Worm (Caenorhabditis elegans): ENCODE data around the gene srd-25.

The srd-25 gene

DNA sequence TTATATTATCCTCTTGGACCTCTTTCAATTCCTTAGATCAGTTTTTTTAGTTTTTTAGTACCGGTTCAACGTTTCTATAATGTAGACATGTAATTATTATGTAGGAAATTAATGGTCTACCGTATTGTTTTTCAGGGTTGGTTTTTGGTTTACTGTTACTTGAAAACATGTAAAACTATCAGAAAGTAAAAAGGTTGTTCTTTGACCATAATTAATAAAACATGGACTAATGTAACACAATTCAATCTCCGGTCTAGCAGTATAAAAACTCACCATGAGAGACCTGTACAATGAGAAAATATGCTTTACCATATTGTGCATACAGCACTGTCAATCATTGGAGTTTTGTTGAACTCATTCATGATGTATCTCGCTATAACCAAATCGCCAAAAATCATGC lies 3.6 kb downstream of the srd-25 start, which contains the start of gene srd-29:
TSS of gene srd-29 (plus strand) at position 301 of the 400 bp plus-strand sequence.
- TF ChIP-seq med-1 (GFP tag; optimal IDR thresholded peaks at IDR 0.05; ENCODE audit: insufficient read depth) (no peak), klf-2 (GFP tag; conservative IDR thresholded peaks at IDR 0.05) (no peak), flt-1 (GFP tag; IDR thresholded peaks at IDR 0.05) (no peak), tab-1 (GFP tag; IDR thresholded peaks at IDR 0.05) (no peak), cog-1 (tag; optimal IDR thresholded peaks at IDR 0.05) (no peak), ztf-29 (GFP tag; IDR thresholded peaks at IDR 0.05) (no peak), ztf-23 (GFP tag; IDR thresholded peaks at IDR 0.05) (no peak), T22C8.4 (GFP tag; IDR thresholded peaks at IDR 0.05) (no peak), ref-1 (GFP tag; conservative IDR thresholded peaks at IDR 0.05) (no peak)

DNA sequence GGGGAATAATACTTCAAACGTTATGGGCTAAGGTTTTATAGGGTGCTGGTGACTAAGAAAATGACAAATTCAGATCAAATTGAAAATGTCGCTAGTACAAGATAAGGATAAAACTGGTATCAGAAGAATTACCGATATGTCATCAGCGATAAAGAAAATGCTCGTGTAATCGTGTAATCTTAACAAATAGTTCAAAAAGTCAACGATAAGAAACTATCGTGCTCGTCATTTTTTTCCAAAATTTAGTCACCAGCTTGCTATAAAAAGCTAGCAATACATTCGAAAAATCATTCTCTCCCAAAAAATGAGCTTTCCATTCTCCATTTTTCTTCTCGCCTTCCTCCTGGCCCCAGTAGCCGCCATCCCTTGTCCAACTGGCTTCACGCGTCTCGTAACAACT lies 6.0 kb downstream of the srd-25 start, which contains the start of gene clec-45:
TSS of gene clec-45 (plus strand) at position 301 of the 400 bp plus-strand sequence.
- TF ChIP-seq klf-2 (GFP tag; conservative IDR thresholded peaks at IDR 0.05) (no peak), T22C8.4 (GFP tag; IDR thresholded peaks at IDR 0.05) (no peak), flt-1 (GFP tag; IDR thresholded peaks at IDR 0.05) (no peak), cog-1 (tag; optimal IDR thresholded peaks at IDR 0.05) (no peak), tab-1 (GFP tag; IDR thresholded peaks at IDR 0.05) (no peak), ztf-29 (GFP tag; IDR thresholded peaks at IDR 0.05) (no peak), ztf-23 (GFP tag; IDR thresholded peaks at IDR 0.05) (no peak), med-1 (GFP tag; optimal IDR thresholded peaks at IDR 0.05; ENCODE audit: insufficient read depth) (no peak)

DNA sequence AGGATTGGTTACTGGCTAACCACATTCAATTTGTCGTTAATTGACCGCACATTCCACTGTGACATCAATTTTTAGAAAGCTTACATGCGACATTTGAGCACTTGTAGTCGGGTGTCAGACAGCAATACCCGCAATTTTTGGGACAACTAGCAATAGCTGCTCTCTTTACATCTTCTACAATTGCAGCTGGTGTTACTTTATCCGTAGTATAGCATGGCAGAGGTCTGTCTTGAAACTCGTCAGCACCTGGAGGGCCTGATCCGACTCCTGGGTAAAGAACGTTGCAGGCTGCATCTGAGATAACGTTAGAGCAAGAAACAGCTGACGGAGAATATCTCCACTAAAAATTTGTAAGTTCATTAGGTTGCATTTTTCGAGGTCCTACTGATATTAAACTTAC lies 7.5 kb downstream of the srd-25 start:
- TF ChIP-seq cog-1 (tag; optimal IDR thresholded peaks at IDR 0.05): no peak
- TF ChIP-seq ztf-23 (GFP tag; IDR thresholded peaks at IDR 0.05): no peak
- TF ChIP-seq med-1 (GFP tag; optimal IDR thresholded peaks at IDR 0.05; ENCODE audit: insufficient read depth): no peak
- TF ChIP-seq ref-1 (GFP tag; conservative IDR thresholded peaks at IDR 0.05): no peak
- TF ChIP-seq klf-2 (GFP tag; conservative IDR thresholded peaks at IDR 0.05): no peak
- no peak for TF ChIP-seq tab-1 (GFP tag; IDR thresholded peaks at IDR 0.05)
- TF ChIP-seq T22C8.4 (GFP tag; IDR thresholded peaks at IDR 0.05): no peak
- TF ChIP-seq ztf-29 (GFP tag; IDR thresholded peaks at IDR 0.05): no peak
- no peak for TF ChIP-seq flt-1 (GFP tag; IDR thresholded peaks at IDR 0.05)

DNA sequence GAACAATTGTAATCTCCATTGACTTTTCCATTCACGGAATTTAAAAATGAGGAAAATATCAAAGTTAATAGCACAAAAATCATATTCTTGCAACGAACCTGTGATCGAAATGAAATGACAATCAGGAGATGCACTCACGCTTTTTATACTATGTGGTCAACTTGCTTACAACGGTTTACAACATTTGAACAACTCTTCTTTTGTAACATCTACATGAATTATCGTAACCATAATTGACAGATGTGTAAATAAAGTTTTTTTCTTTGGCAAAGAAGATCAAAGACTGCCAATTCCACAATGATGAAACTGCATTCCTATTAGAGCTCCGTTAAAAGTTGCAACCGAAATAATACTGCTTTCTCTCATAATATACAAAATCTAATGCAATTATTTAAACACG lies 8.0 kb downstream of the srd-25 start, which contains the start of gene F07C4.10:
TSS of gene F07C4.10 (minus strand) at position 101 of the 400 bp plus-strand sequence.
- no peak for TF ChIP-seq klf-2 (GFP tag; conservative IDR thresholded peaks at IDR 0.05)
- no peak for TF ChIP-seq T22C8.4 (GFP tag; IDR thresholded peaks at IDR 0.05)
- no peak for TF ChIP-seq tab-1 (GFP tag; IDR thresholded peaks at IDR 0.05)
- TF ChIP-seq ref-1 (GFP tag; conservative IDR thresholded peaks at IDR 0.05): no peak
- TF ChIP-seq cog-1 (tag; optimal IDR thresholded peaks at IDR 0.05): no peak
- no peak for TF ChIP-seq flt-1 (GFP tag; IDR thresholded peaks at IDR 0.05)
- TF ChIP-seq med-1 (GFP tag; optimal IDR thresholded peaks at IDR 0.05; ENCODE audit: insufficient read depth): no peak
- TF ChIP-seq ztf-29 (GFP tag; IDR thresholded peaks at IDR 0.05): no peak
- TF ChIP-seq ztf-23 (GFP tag; IDR thresholded peaks at IDR 0.05): no peak

DNA sequence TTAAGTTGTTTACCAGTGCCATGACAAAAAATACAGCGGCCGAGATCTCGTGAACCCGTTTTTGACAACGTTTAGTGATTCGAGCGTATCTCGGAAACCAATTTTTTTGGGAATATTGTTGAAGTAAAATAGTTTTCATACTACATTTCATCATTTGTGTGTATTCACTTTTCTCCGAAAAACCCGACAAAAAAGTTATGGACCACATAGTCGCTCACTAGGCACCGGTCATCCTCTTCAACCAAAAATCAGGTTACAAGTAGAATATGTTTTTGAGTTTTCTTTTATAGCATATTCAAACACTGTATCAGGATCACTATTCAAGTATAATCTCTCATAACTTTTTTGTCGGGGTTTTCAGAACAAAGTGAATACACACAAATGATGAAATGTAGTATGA lies 9.9 kb downstream of the srd-25 start:
- TF ChIP-seq ztf-23 (GFP tag; IDR thresholded peaks at IDR 0.05) (no peak), ref-1 (GFP tag; conservative IDR thresholded peaks at IDR 0.05) (no peak), T22C8.4 (GFP tag; IDR thresholded peaks at IDR 0.05) (no peak), tab-1 (GFP tag; IDR thresholded peaks at IDR 0.05) (no peak), ztf-29 (GFP tag; IDR thresholded peaks at IDR 0.05) (no peak), klf-2 (GFP tag; conservative IDR thresholded peaks at IDR 0.05) (no peak), med-1 (GFP tag; optimal IDR thresholded peaks at IDR 0.05; ENCODE audit: insufficient read depth) (no peak), cog-1 (tag; optimal IDR thresholded peaks at IDR 0.05) (no peak), flt-1 (GFP tag; IDR thresholded peaks at IDR 0.05) (no peak)

DNA sequence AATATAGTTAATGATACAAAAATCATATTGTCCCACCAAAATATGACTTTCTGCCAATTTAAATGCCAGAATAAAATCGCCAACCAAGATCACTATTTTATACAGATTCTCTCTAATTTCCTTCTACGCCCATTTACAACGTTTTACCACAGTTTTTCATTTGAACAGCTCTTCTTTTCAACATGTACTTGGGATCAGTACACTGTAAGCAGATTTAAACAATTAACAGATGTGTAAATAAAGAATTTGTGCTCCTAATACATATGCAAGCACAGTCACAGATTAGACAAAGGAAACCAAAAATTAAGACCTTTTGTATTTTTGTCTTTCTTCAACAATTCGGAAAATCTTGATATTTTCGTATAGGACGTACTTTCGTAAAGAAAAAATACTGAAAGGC lies 11.6 kb downstream of the srd-25 start, which contains the start of gene F07C4.11:
TSS of gene F07C4.11 (minus strand) at position 101 of the 400 bp plus-strand sequence.
- TF ChIP-seq tab-1 (GFP tag; IDR thresholded peaks at IDR 0.05) (no peak), T22C8.4 (GFP tag; IDR thresholded peaks at IDR 0.05) (no peak), klf-2 (GFP tag; conservative IDR thresholded peaks at IDR 0.05) (no peak), ref-1 (GFP tag; conservative IDR thresholded peaks at IDR 0.05) (no peak), ztf-23 (GFP tag; IDR thresholded peaks at IDR 0.05) (no peak), med-1 (GFP tag; optimal IDR thresholded peaks at IDR 0.05; ENCODE audit: insufficient read depth) (no peak), cog-1 (tag; optimal IDR thresholded peaks at IDR 0.05) (no peak), ztf-29 (GFP tag; IDR thresholded peaks at IDR 0.05) (no peak)

DNA sequence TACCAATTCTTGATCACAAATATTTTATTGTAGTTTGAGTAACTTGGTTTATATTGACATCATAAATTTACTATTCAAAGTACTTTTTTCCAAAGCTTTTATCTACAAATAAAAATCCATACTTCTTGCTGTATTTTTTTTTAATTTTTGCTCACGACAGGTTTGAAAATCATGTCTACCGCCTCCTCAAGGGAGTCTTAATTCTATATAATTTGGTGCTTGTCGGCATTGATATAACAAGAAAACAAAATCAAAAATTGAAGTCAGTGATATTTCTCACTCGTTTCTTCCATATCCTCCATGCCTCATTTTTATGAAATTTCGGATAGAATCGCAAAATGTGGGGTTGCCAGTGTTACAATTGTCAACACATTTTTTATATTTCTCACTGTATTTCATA lies 13.6 kb downstream of the srd-25 start, which contains the start of gene str-47:
TSS of gene str-47 (plus strand) at position 301 of the 400 bp plus-strand sequence.
- TF ChIP-seq cog-1 (tag; optimal IDR thresholded peaks at IDR 0.05) (no peak), ref-1 (GFP tag; conservative IDR thresholded peaks at IDR 0.05) (no peak), T22C8.4 (GFP tag; IDR thresholded peaks at IDR 0.05) (no peak), klf-2 (GFP tag; conservative IDR thresholded peaks at IDR 0.05) (no peak), tab-1 (GFP tag; IDR thresholded peaks at IDR 0.05) (no peak), flt-1 (GFP tag; IDR thresholded peaks at IDR 0.05) (no peak), med-1 (GFP tag; optimal IDR thresholded peaks at IDR 0.05; ENCODE audit: insufficient read depth) (no peak), ztf-23 (GFP tag; IDR thresholded peaks at IDR 0.05) (no peak), ztf-29 (GFP tag; IDR thresholded peaks at IDR 0.05) (no peak)

DNA sequence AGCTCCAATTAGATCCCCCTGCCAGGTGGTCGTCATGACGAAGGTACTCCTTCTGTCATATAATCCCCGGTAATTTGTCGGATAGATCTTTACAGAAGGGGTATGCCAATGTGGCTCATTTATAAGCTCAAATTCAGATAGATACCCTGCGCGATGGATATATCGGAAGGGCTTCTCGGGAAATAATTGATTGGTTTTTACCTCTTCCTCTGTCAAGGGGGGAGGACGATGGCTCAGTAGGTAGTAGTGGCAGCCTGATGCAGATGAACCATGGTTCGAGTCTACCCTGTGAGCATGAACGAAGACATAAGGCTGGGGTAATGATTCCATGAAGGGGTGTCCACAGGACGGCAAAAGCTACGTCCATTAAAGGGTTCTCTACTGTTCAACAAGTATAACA lies 15.3 kb downstream of the srd-25 start:
- TF ChIP-seq T22C8.4 (GFP tag; IDR thresholded peaks at IDR 0.05): no peak
- TF ChIP-seq flt-1 (GFP tag; IDR thresholded peaks at IDR 0.05): no peak
- no peak for TF ChIP-seq cog-1 (tag; optimal IDR thresholded peaks at IDR 0.05)
- no peak for TF ChIP-seq tab-1 (GFP tag; IDR thresholded peaks at IDR 0.05)
- no peak for TF ChIP-seq ref-1 (GFP tag; conservative IDR thresholded peaks at IDR 0.05)
- TF ChIP-seq ztf-23 (GFP tag; IDR thresholded peaks at IDR 0.05): no peak
- TF ChIP-seq ztf-29 (GFP tag; IDR thresholded peaks at IDR 0.05): no peak
- no peak for TF ChIP-seq klf-2 (GFP tag; conservative IDR thresholded peaks at IDR 0.05)

DNA sequence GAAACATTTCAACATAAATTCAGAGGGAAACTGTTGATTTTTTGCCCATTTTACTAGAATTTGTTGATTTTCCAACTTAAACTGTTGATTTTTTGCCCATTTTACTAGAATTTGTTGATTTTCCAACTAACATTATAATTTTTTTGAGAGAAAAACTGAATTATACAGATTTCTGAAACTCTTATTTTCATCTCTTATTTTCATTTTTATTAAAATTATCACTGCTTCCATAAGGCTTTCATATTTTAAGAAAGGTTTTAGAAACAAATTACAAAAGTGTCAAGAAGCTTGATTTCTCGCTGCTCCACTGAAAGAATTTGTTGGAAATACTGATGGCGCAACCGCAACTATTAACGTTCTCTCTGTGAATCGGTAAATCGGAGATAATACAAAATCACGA lies 18.1 kb downstream of the srd-25 start:
- TF ChIP-seq flt-1 (GFP tag; IDR thresholded peaks at IDR 0.05) (no peak), ztf-23 (GFP tag; IDR thresholded peaks at IDR 0.05) (no peak), ztf-29 (GFP tag; IDR thresholded peaks at IDR 0.05) (no peak), T22C8.4 (GFP tag; IDR thresholded peaks at IDR 0.05) (no peak), ref-1 (GFP tag; conservative IDR thresholded peaks at IDR 0.05) (no peak), klf-2 (GFP tag; conservative IDR thresholded peaks at IDR 0.05) (no peak), med-1 (GFP tag; optimal IDR thresholded peaks at IDR 0.05; ENCODE audit: insufficient read depth) (no peak), cog-1 (tag; optimal IDR thresholded peaks at IDR 0.05) (no peak), tab-1 (GFP tag; IDR thresholded peaks at IDR 0.05) (no peak)

Measured in whole organism, midembryonic.